Fruit fly (Drosophila melanogaster) whole organism, embryonic: Measurements from ENCODE around the gene form3.

Source experiments
- CG12155 ChIP-seq: fragments of 200-800 bp; sonication (Bioruptor generic); optimal IDR thresholded peaks from 3 replicates; lab custom pipeline; 2016; ENCODE audit warnings: missing biosample characterization, missing genetic modification characterization
- CG12219 ChIP-seq: fragments of 200-800 bp; sonication (Bioruptor generic); optimal IDR thresholded peaks from 3 replicates; lab custom pipeline; 2018; ENCODE audit warnings: missing biosample characterization, mild to moderate bottlenecking, missing genetic modification characterization
- CG12299 ChIP-seq: fragments of 200-800 bp; sonication (Bioruptor generic); optimal IDR thresholded peaks from 2 replicates; lab custom pipeline; 2018; ENCODE audit warnings: missing biosample characterization, mild to moderate bottlenecking, missing genetic modification characterization
- CG12391 ChIP-seq: fragments of 200-800 bp; sonication (Bioruptor generic); optimal IDR thresholded peaks from 3 replicates; lab custom pipeline; 2018; ENCODE audit warnings: missing biosample characterization, mild to moderate bottlenecking, missing genetic modification characterization, moderate library complexity
- CG13296 ChIP-seq: fragments of 200-800 bp; sonication (Bioruptor generic); optimal IDR thresholded peaks from 3 replicates; lab custom pipeline; 2018; ENCODE audit warnings: missing biosample characterization, mild to moderate bottlenecking, missing genetic modification characterization
- CG13424 ChIP-seq: fragments of 200-800 bp; sonication (Bioruptor generic); optimal IDR thresholded peaks from 2 replicates; lab custom pipeline; 2019; ENCODE audit warnings: missing biosample characterization, mild to moderate bottlenecking, missing genetic modification characterization, moderate library complexity
- CG15479 ChIP-seq: fragments of 200-800 bp; sonication (Bioruptor generic); optimal IDR thresholded peaks from 3 replicates; lab custom pipeline; 2019; ENCODE audit warnings: missing biosample characterization, mild to moderate bottlenecking, missing genetic modification characterization, moderate library complexity
- CG1603 ChIP-seq: fragments of 200-800 bp; sonication (Bioruptor generic); optimal IDR thresholded peaks from 2 replicates; lab custom pipeline; 2019; ENCODE audit warnings: missing biosample characterization, mild to moderate bottlenecking, missing genetic modification characterization, moderate library complexity
- CG17612 ChIP-seq: fragments of 200-800 bp; sonication (Bioruptor generic); IDR thresholded peaks from 2 replicates; pipeline ENCODE4 v1.3.6; 2022; ENCODE audit warnings: missing biosample characterization, missing genetic modification characterization
- CG17912 ChIP-seq: fragments of 200-800 bp; sonication (Bioruptor generic); optimal IDR thresholded peaks from 2 replicates; lab custom pipeline; 2018; ENCODE audit warnings: missing biosample characterization, mild to moderate bottlenecking, missing genetic modification characterization
- CG2889 ChIP-seq: fragments of 200-800 bp; sonication (Bioruptor generic); IDR thresholded peaks from 3 replicates; pipeline ENCODE4 v1.3.6; 2022; ENCODE audit warnings: missing biosample characterization, missing genetic modification characterization
- CG32767 ChIP-seq: fragments of 200-800 bp; sonication (Bioruptor generic); IDR thresholded peaks from 2 replicates; pipeline ENCODE4 v1.3.6; 2022; ENCODE audit warnings: missing biosample characterization, missing genetic modification characterization
- CG33557 ChIP-seq: fragments of 200-800 bp; sonication (Bioruptor generic); optimal IDR thresholded peaks from 2 replicates; lab custom pipeline; 2019; ENCODE audit warnings: missing biosample characterization, mild to moderate bottlenecking, missing genetic modification characterization, moderate library complexity
- CG3407 ChIP-seq: fragments of 200-800 bp; sonication (Bioruptor generic); optimal IDR thresholded peaks from 2 replicates; lab custom pipeline; 2018; ENCODE audit warnings: missing biosample characterization, mild to moderate bottlenecking, missing genetic modification characterization
- CG3726 ChIP-seq: fragments of 200-800 bp; sonication (Bioruptor generic); IDR thresholded peaks from 3 replicates; pipeline ENCODE4, ENCODE4 v1.3.6; 2022; ENCODE audit warnings: missing biosample characterization, missing genetic modification characterization
- CG6654 ChIP-seq: fragments of 200-800 bp; sonication (Bioruptor generic); optimal IDR thresholded peaks from 2 replicates; lab custom pipeline; 2017; ENCODE audit warnings: missing biosample characterization, mild to moderate bottlenecking, missing genetic modification characterization
- CG7357 ChIP-seq: fragments of 200-800 bp; sonication (Bioruptor generic); IDR thresholded peaks from 3 replicates; pipeline ENCODE4 v1.3.6; 2022; ENCODE audit warnings: missing biosample characterization, missing genetic modification characterization
- CG8290 ChIP-seq, 3 experiments: fragments of 200-800 bp; sonication (Bioruptor generic); optimal IDR thresholded peaks; 2 replicates each; lab custom pipeline; 2016 to 2019; ENCODE audit warnings: missing biosample characterization in 3 of 3, missing genetic modification characterization in 3 of 3, mild to moderate bottlenecking in 2 of 3, moderate library complexity in 1 of 3
- CG8388 ChIP-seq: fragments of 200-800 bp; sonication (Bioruptor generic); optimal IDR thresholded peaks from 2 replicates; lab custom pipeline; 2019; ENCODE audit warnings: missing biosample characterization, mild to moderate bottlenecking, missing genetic modification characterization, moderate library complexity
- CG9609 ChIP-seq: fragments of 200-800 bp; sonication (Bioruptor generic); optimal IDR thresholded peaks from 3 replicates; lab custom pipeline; 2016; ENCODE audit warnings: missing biosample characterization, missing genetic modification characterization
- CHES-1-like ChIP-seq: fragments of 200-800 bp; sonication (Bioruptor generic); optimal IDR thresholded peaks from 2 replicates; lab custom pipeline; 2016; ENCODE audit warnings: missing biosample characterization, missing genetic modification characterization
- CTCF ChIP-seq: fragments of 200-800 bp; sonication (Bioruptor generic); optimal IDR thresholded peaks from 2 replicates; lab custom pipeline; 2017; ENCODE audit warnings: missing biosample characterization, mild to moderate bottlenecking, missing genetic modification characterization, moderate library complexity
- CoRest ChIP-seq: fragments of 200-800 bp; sonication (Bioruptor generic); optimal IDR thresholded peaks from 3 replicates; lab custom pipeline; 2018; ENCODE audit warnings: missing biosample characterization, mild to moderate bottlenecking, missing genetic modification characterization, moderate library complexity
- Dek ChIP-seq: fragments of 200-800 bp; sonication (Bioruptor generic); optimal IDR thresholded peaks from 3 replicates; lab custom pipeline; 2019; ENCODE audit warnings: missing biosample characterization, mild to moderate bottlenecking, missing genetic modification characterization, moderate library complexity
- Drgx ChIP-seq: fragments of 200-800 bp; sonication (Bioruptor generic); IDR thresholded peaks from 2 replicates; pipeline ENCODE4 v1.3.6; 2022; ENCODE audit warnings: missing biosample characterization, missing genetic modification characterization
- Hand ChIP-seq: fragments of 200-800 bp; sonication (Bioruptor generic); optimal IDR thresholded peaks from 2 replicates; lab custom pipeline; 2017; ENCODE audit warnings: mild to moderate bottlenecking, missing biosample characterization, missing genetic modification reagents, missing genetic modification characterization
- HmgD ChIP-seq: fragments of 200-800 bp; sonication (Bioruptor generic); optimal IDR thresholded peaks from 3 replicates; lab custom pipeline; 2016; ENCODE audit warnings: missing biosample characterization, missing genetic modification characterization
- Jarid2 ChIP-seq: fragments of 200-800 bp; sonication (Bioruptor generic); optimal IDR thresholded peaks from 3 replicates; lab custom pipeline; 2017; ENCODE audit warnings: mild to moderate bottlenecking, missing biosample characterization, missing genetic modification reagents, missing genetic modification characterization
- Med ChIP-seq: fragments of 200-800 bp; sonication (Bioruptor generic); peaks from one replicate; lab custom pipeline; 2016; ENCODE audit warnings: missing biosample characterization, missing genetic modification characterization, mild to moderate bottlenecking, inconsistent platforms, moderate library complexity
- Nf-YA ChIP-seq: fragments of 200-800 bp; sonication (Bioruptor generic); IDR thresholded peaks from 2 replicates; pipeline ENCODE4 v1.3.6; 2022; ENCODE audit warnings: missing biosample characterization, missing genetic modification characterization
- NfI ChIP-seq: fragments of 200-800 bp; sonication (Bioruptor generic); optimal IDR thresholded peaks from 3 replicates; lab custom pipeline; 2018; ENCODE audit warnings: missing biosample characterization, mild to moderate bottlenecking, missing genetic modification characterization, moderate library complexity
- Oaz ChIP-seq: fragments of 200-800 bp; sonication (Bioruptor generic); IDR thresholded peaks from 2 replicates; pipeline ENCODE4 v1.3.6; 2022; ENCODE audit warnings: missing biosample characterization, missing genetic modification characterization
- Oli ChIP-seq: fragments of 200-800 bp; sonication (Bioruptor generic); optimal IDR thresholded peaks from 2 replicates; lab custom pipeline; 2018; ENCODE audit warnings: missing biosample characterization, mild to moderate bottlenecking, missing genetic modification characterization, moderate library complexity
- Sox102F ChIP-seq: fragments of 200-800 bp; sonication (Bioruptor generic); optimal IDR thresholded peaks from 2 replicates; lab custom pipeline; 2018; ENCODE audit warnings: missing biosample characterization, mild to moderate bottlenecking, missing genetic modification characterization, moderate library complexity
- abd-A ChIP-seq: fragments of 200-800 bp; sonication (Bioruptor generic); optimal IDR thresholded peaks from 3 replicates; lab custom pipeline; 2019; ENCODE audit warnings: missing biosample characterization, mild to moderate bottlenecking, missing genetic modification characterization, moderate library complexity
- bsh ChIP-seq, 2 experiments: fragments of 200-800 bp; sonication (Bioruptor generic); optimal IDR thresholded peaks; 2 replicates each; lab custom pipeline; 2017 to 2018; ENCODE audit warnings: mild to moderate bottlenecking in 2 of 2, missing biosample characterization in 2 of 2, missing genetic modification characterization in 2 of 2, moderate library complexity in 1 of 2
- cwo ChIP-seq: fragments of 200-800 bp; sonication (Bioruptor generic); optimal IDR thresholded peaks from 3 replicates; lab custom pipeline; 2017; ENCODE audit warnings: missing biosample characterization, missing genetic modification characterization, mild to moderate bottlenecking, moderate library complexity, missing genetic modification reagents
- dan ChIP-seq: fragments of 200-800 bp; sonication (Bioruptor generic); IDR thresholded peaks from 2 replicates; pipeline ENCODE4 v1.3.6; 2022; ENCODE audit warnings: missing biosample characterization, missing genetic modification characterization
- dpn ChIP-seq, 2 experiments: fragments of 200-800 bp; sonication (Bioruptor generic); optimal IDR thresholded peaks; 3 replicates each; lab custom pipeline; 2016; ENCODE audit warnings: missing biosample characterization in 2 of 2, missing genetic modification characterization in 2 of 2
- gsb ChIP-seq: fragments of 200-800 bp; sonication (Bioruptor generic); IDR thresholded peaks from 2 replicates; pipeline ENCODE4 v1.3.6; 2022; ENCODE audit warnings: missing biosample characterization, missing genetic modification characterization
- hbn ChIP-seq: fragments of 200-800 bp; sonication (Bioruptor generic); IDR thresholded peaks from 2 replicates; pipeline ENCODE4 v1.3.6; 2022; ENCODE audit warnings: missing biosample characterization, missing genetic modification characterization; ENCODE audit not compliant: partially characterized antibody
- luna ChIP-seq: fragments of 200-800 bp; sonication (Bioruptor generic); optimal IDR thresholded peaks from 2 replicates; lab custom pipeline; 2016; ENCODE audit warnings: missing biosample characterization, missing genetic modification characterization
- nom ChIP-seq: fragments of 200-800 bp; sonication (Bioruptor generic); optimal IDR thresholded peaks from 2 replicates; lab custom pipeline; 2017; ENCODE audit warnings: missing biosample characterization, missing genetic modification characterization, mild to moderate bottlenecking, moderate library complexity, missing genetic modification reagents
- repo ChIP-seq: fragments of 200-800 bp; sonication (Bioruptor generic); optimal IDR thresholded peaks from 2 replicates; lab custom pipeline; 2016; ENCODE audit warnings: missing biosample characterization, missing genetic modification characterization
- sens ChIP-seq: fragments of 200-800 bp; sonication (Bioruptor generic); peaks from one replicate; lab custom pipeline; 2016; ENCODE audit warnings: missing biosample characterization, missing genetic modification characterization
- tup ChIP-seq: fragments of 200-800 bp; sonication (Bioruptor generic); optimal IDR thresholded peaks from 2 replicates; lab custom pipeline; 2016; ENCODE audit warnings: missing biosample characterization, mild to moderate bottlenecking, missing genetic modification characterization, moderate library complexity
- tx ChIP-seq: fragments of 200-800 bp; sonication (Bioruptor generic); optimal IDR thresholded peaks from 2 replicates; lab custom pipeline; 2016; ENCODE audit warnings: missing biosample characterization, missing genetic modification characterization
- unc-4 ChIP-seq: fragments of 200-800 bp; sonication (Bioruptor generic); IDR thresholded peaks from 2 replicates; pipeline ENCODE4 v1.3.6; 2022; ENCODE audit warnings: missing biosample characterization, missing genetic modification characterization; ENCODE audit not compliant: partially characterized antibody
- unpg ChIP-seq: fragments of 200-800 bp; sonication (Bioruptor generic); optimal IDR thresholded peaks from 3 replicates; lab custom pipeline; 2018; ENCODE audit warnings: missing biosample characterization, mild to moderate bottlenecking, missing genetic modification characterization, moderate library complexity

The form3 gene

dm6 chr3L:7153634-7154033, 59.0 kb downstream of the form3 start (continued):
- TF ChIP-seq unpg = peak; percentile 18
- TF ChIP-seq CHES-1-like (GFP tag; lab: Kevin White, UChicago) = no peak
- TF ChIP-seq NfI = no peak
- TF ChIP-seq CG12391 (tag; lab: Kevin White, UChicago) = no peak

dm6 chr3L:7154249-7154648, 59.6 kb downstream of the form3 start:
- TF ChIP-seq tup (GFP tag; lab: Kevin White, UChicago) (no peak), HmgD (GFP tag; lab: Kevin White, UChicago) (no peak), CG12299 (no peak), cwo (GFP tag; lab: Kevin White, UChicago) (no peak), Med (GFP tag; lab: Kevin White, UChicago) (peak; percentile 42), CG15479 (peak; percentile 69), Oaz (GFP tag; lab: Robert Waterston, UW) (no peak), CG12219 (GFP tag; lab: Kevin White, UChicago) (no peak), CG13424 (tag; lab: Kevin White, UChicago) (no peak), Dek (tag; lab: Kevin White, UChicago) (no peak), CG1603 (tag; lab: Kevin White, UChicago) (no peak), Sox102F (no peak), repo (GFP tag; lab: Kevin White, UChicago) (no peak), unc-4 (GFP tag; lab: Robert Waterston, UW) (no peak), CG6654 (no peak), abd-A (tag; lab: Kevin White, UChicago) (no peak), CG9609 (GFP tag; lab: Kevin White, UChicago) (no peak)

DNA sequence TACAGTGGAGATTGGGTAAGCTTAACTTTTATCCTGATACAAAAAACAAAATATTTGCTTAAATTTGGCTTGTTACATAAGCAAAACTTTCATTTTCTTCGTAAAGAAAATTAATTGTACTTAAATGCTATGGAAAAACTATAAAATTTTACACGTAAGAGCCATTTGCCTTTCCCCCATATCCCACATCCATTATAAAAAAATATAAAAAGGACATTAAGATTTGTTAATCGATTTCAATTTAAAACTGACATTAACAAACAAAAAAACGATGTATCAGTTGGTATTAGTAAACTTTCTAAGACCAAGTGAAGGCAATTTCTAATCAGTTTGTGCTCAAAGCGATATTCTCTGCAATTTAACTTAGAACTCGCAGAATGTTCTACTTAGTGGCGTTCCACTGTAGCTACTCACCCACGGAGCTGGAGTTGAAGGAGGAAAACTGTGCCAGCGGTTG, 60.9 kb downstream of the form3 start:
- no peak for TF ChIP-seq CG7357 (GFP tag; lab: Robert Waterston, UW)
- TF ChIP-seq CG17612 (GFP tag; lab: Robert Waterston, UW) = no peak
- TF ChIP-seq CG8290 (GFP tag; optimal IDR thresholded peaks at IDR 0.05; lab: Kevin White, UChicago) = peak; percentile 11
- TF ChIP-seq CG8290 (tag; optimal IDR thresholded peaks at IDR 0.05; lab: Kevin White, UChicago) = no peak
- TF ChIP-seq CoRest (tag; lab: Kevin White, UChicago) = peak; percentile 49
- no peak for TF ChIP-seq dan (GFP tag; lab: Robert Waterston, UW)
- no peak for TF ChIP-seq Jarid2 (GFP tag; lab: Kevin White, UChicago)
- TF ChIP-seq CG12155 (GFP tag; lab: Kevin White, UChicago) = no peak
- TF ChIP-seq CG17912 (GFP tag; lab: Kevin White, UChicago) = no peak
- no peak for TF ChIP-seq CG3407 (GFP tag; lab: Kevin White, UChicago)
- TF ChIP-seq Oli (tag; lab: Kevin White, UChicago) = peak; percentile 36
- TF ChIP-seq CTCF (GFP tag; lab: Kevin White, UChicago) = no peak
- TF ChIP-seq nom (GFP tag; lab: Kevin White, UChicago) = no peak
- peak; percentile 1 to 21 for TF ChIP-seq dpn (GFP tag; optimal IDR thresholded peaks at IDR 0.05; lab: Kevin White, UChicago)
- no peak for TF ChIP-seq hbn
- TF ChIP-seq CG32767 = no peak
- peak; percentile 67 for TF ChIP-seq sens
- TF ChIP-seq CG33557 (GFP tag; lab: Kevin White, UChicago) = peak; percentile 25
- no peak for TF ChIP-seq tx (GFP tag; lab: Kevin White, UChicago)
- no peak for TF ChIP-seq CG13296 (GFP tag; lab: Kevin White, UChicago)
- TF ChIP-seq Drgx = no peak
- no peak for TF ChIP-seq Hand
- TF ChIP-seq CG3726 (GFP tag; lab: Robert Waterston, UW) = no peak
- TF ChIP-seq bsh (GFP tag; optimal IDR thresholded peaks at IDR 0.05; lab: Kevin White, UChicago) = peak; percentile 11 to 37
- TF ChIP-seq gsb (GFP tag; lab: Robert Waterston, UW) = no peak
- TF ChIP-seq Nf-YA (GFP tag; lab: Robert Waterston, UW) = no peak
- TF ChIP-seq luna (GFP tag; lab: Kevin White, UChicago) = no peak
- no peak for TF ChIP-seq CG2889 (GFP tag; lab: Robert Waterston, UW)
- TF ChIP-seq CG8388 (GFP tag; lab: Kevin White, UChicago) = peak; percentile 7
